Worm (Caenorhabditis elegans) whole organism, young adult: ENCODE data around the gene Y71H2AM.14.
"Not testable (repeated sequence)": the region's sequence is repeated elsewhere in the genome, so short reads cannot be mapped to it uniquely, and the experiment has no call there.

Experiments
- B0019.2 ChIP-seq: fragments of 200-800 bp; sonication (Bioruptor generic); conservative IDR thresholded peaks from 2 replicates; pipeline ENCODE4 v1.3.6; 2022; ENCODE audit warnings: missing genetic modification reagents, missing genetic modification characterization, missing compliant biosample characterization
- F22D6.2 ChIP-seq: sonication (generic microtip); optimal IDR thresholded peaks from 2 replicates; lab custom pipeline; 2016; ENCODE audit warnings: mild to moderate bottlenecking, missing genetic modification characterization, missing compliant biosample characterization
- F39B2.1 ChIP-seq: fragments of 200-800 bp; sonication (Bioruptor generic); IDR thresholded peaks from 2 replicates; pipeline ENCODE4 v1.3.6; 2022; ENCODE audit warnings: missing genetic modification reagents, missing genetic modification characterization, missing compliant biosample characterization
- F55B11.4 ChIP-seq: sonication (generic microtip); optimal IDR thresholded peaks from 2 replicates; lab custom pipeline; 2016; ENCODE audit warnings: missing compliant biosample characterization, missing genetic modification characterization, borderline replicate concordance; ENCODE audit not compliant: insufficient read depth
- F57A8.1 ChIP-seq: fragments of 200-800 bp; sonication (Bioruptor generic); optimal IDR thresholded peaks from 2 replicates; lab custom pipeline; 2018; ENCODE audit warnings: mild to moderate bottlenecking, missing genetic modification characterization, moderate library complexity, missing compliant biosample characterization
- Y79H2A.3 ChIP-seq: fragments of 200-800 bp; sonication (Bioruptor generic); conservative IDR thresholded peaks from 2 replicates; pipeline ENCODE4 v1.3.6; 2022; ENCODE audit warnings: missing genetic modification reagents, missing genetic modification characterization, missing compliant biosample characterization
- aptf-2 ChIP-seq: fragments of 200-800 bp; sonication (Bioruptor generic); conservative IDR thresholded peaks from 2 replicates; pipeline ENCODE4 v1.3.6; 2022; ENCODE audit warnings: missing genetic modification reagents, missing genetic modification characterization, missing compliant biosample characterization
- attf-6 ChIP-seq: fragments of 200-800 bp; sonication (Bioruptor generic); IDR thresholded peaks from 2 replicates; pipeline ENCODE4 v1.3.6; 2022; ENCODE audit warnings: missing genetic modification reagents, missing genetic modification characterization, missing compliant biosample characterization
- ceh-100 ChIP-seq: fragments of 200-800 bp; sonication (Bioruptor generic); IDR thresholded peaks from 2 replicates; pipeline ENCODE4 v1.3.6; 2022; ENCODE audit warnings: missing genetic modification reagents, missing genetic modification characterization, missing compliant biosample characterization
- ceh-27 ChIP-seq: fragments of 200-800 bp; sonication (Bioruptor generic); optimal IDR thresholded peaks from 2 replicates; lab custom pipeline; 2018; ENCODE audit warnings: mild to moderate bottlenecking, missing genetic modification characterization, moderate library complexity, missing compliant biosample characterization
- ceh-79 ChIP-seq: sonication (generic microtip); optimal IDR thresholded peaks from 2 replicates; lab custom pipeline; 2017; ENCODE audit warnings: mild to moderate bottlenecking, missing genetic modification characterization, missing compliant biosample characterization
- dpl-1 ChIP-seq: fragments of 150-350 bp; optimal IDR thresholded peaks from 2 replicates; lab custom pipeline; 2014; ENCODE audit warnings: missing biosample characterization, missing genetic modification reagents, missing genetic modification characterization
- ekl-4 ChIP-seq: fragments of 200-800 bp; sonication (Bioruptor generic); IDR thresholded peaks from 2 replicates; pipeline ENCODE4 v1.3.6; 2022; ENCODE audit warnings: missing genetic modification reagents, missing genetic modification characterization, missing compliant biosample characterization
- gei-17 ChIP-seq: fragments of 200-800 bp; sonication (Bioruptor generic); optimal IDR thresholded peaks from 2 replicates; lab custom pipeline; 2018; ENCODE audit warnings: mild to moderate bottlenecking, missing genetic modification characterization, missing compliant biosample characterization
- hmg-20 ChIP-seq: fragments of 200-800 bp; sonication (Bioruptor generic); IDR thresholded peaks from 2 replicates; pipeline ENCODE4 v1.3.6; 2022; ENCODE audit warnings: missing genetic modification reagents, missing genetic modification characterization, missing compliant biosample characterization
- hsf-1 ChIP-seq: fragments of 200-800 bp; sonication (Bioruptor generic); IDR thresholded peaks from 2 replicates; pipeline ENCODE4 v1.3.6; 2022; ENCODE audit warnings: missing genetic modification reagents, missing genetic modification characterization, missing compliant biosample characterization
- let-607 ChIP-seq, 2 experiments: fragments of 200-800 bp in 1 of 2; sonication (Bioruptor generic) in 1 of 2; sonication (generic microtip) in 1 of 2; optimal IDR thresholded peaks; 2 replicates each; lab custom pipeline; 2016 to 2018; ENCODE audit warnings: mild to moderate bottlenecking in 2 of 2, missing compliant biosample characterization in 2 of 2, missing genetic modification characterization in 2 of 2, moderate library complexity in 2 of 2, missing genotype in 1 of 2
- lin-54 ChIP-seq: fragments of 200-800 bp; sonication (Bioruptor generic); optimal IDR thresholded peaks from 2 replicates; lab custom pipeline; 2018; ENCODE audit warnings: mild to moderate bottlenecking, missing genetic modification characterization, missing compliant biosample characterization
- lsl-1 ChIP-seq: fragments of 200-800 bp; sonication (Bioruptor generic); optimal IDR thresholded peaks from 2 replicates; lab custom pipeline; 2018; ENCODE audit warnings: mild to moderate bottlenecking, missing genetic modification characterization, moderate library complexity, missing compliant biosample characterization
- madf-10 ChIP-seq: sonication (generic microtip); optimal IDR thresholded peaks from 2 replicates; lab custom pipeline; 2016; ENCODE audit warnings: mild to moderate bottlenecking, missing genetic modification characterization, missing compliant biosample characterization
- madf-3 ChIP-seq: fragments of 200-800 bp; sonication (Bioruptor generic); IDR thresholded peaks from 2 replicates; pipeline ENCODE4 v1.3.6; 2022; ENCODE audit warnings: missing genetic modification reagents, missing genetic modification characterization, missing compliant biosample characterization
- madf-6 ChIP-seq: fragments of 200-800 bp; sonication (Bioruptor generic); IDR thresholded peaks from 2 replicates; pipeline ENCODE4 v1.3.6; 2022; ENCODE audit warnings: missing genetic modification reagents, missing genetic modification characterization, missing compliant biosample characterization
- mcd-1 ChIP-seq: fragments of 200-800 bp; sonication (Bioruptor generic); IDR thresholded peaks from 2 replicates; pipeline ENCODE4 v1.3.6; 2022; ENCODE audit warnings: missing genetic modification reagents, missing genetic modification characterization, missing compliant biosample characterization
- mel-28 ChIP-seq: sonication (generic microtip); optimal IDR thresholded peaks from 2 replicates; lab custom pipeline; 2016; ENCODE audit warnings: borderline replicate concordance, mild to moderate bottlenecking, missing genetic modification characterization, missing compliant biosample characterization
- nfya-1 ChIP-seq: sonication (generic microtip); optimal IDR thresholded peaks from 2 replicates; lab custom pipeline; 2017; ENCODE audit warnings: antibody characterized with exemption, missing compliant biosample characterization, missing genetic modification characterization, borderline replicate concordance; ENCODE audit not compliant: insufficient read depth
- nhr-27 ChIP-seq: fragments of 200-800 bp; sonication (Bioruptor generic); optimal IDR thresholded peaks from 2 replicates; lab custom pipeline; 2018; ENCODE audit warnings: mild to moderate bottlenecking, missing genetic modification characterization, moderate library complexity, missing compliant biosample characterization
- rpc-1 ChIP-seq, 2 experiments: fragments of 150-350 bp in 1 of 2; sonication (generic microtip) in 1 of 2; optimal IDR thresholded peaks; 2 replicates each; lab custom pipeline; 2014 to 2018; ENCODE audit warnings: missing biosample characterization in 1 of 2, missing genetic modification characterization in 1 of 2, missing genetic modification reagents in 1 of 2, missing genotype in 1 of 2
- sea-2 ChIP-seq: fragments of 200-800 bp; sonication (Bioruptor generic); IDR thresholded peaks from 2 replicates; pipeline ENCODE4 v1.3.6; 2022; ENCODE audit warnings: missing genetic modification characterization, missing compliant biosample characterization
- somi-1 ChIP-seq: fragments of 200-800 bp; sonication (Bioruptor generic); optimal IDR thresholded peaks from 2 replicates; lab custom pipeline; 2018; ENCODE audit warnings: mild to moderate bottlenecking, missing genetic modification characterization, missing compliant biosample characterization
- sptf-2 ChIP-seq: fragments of 200-800 bp; sonication (Bioruptor generic); optimal IDR thresholded peaks from 2 replicates; lab custom pipeline; 2018; ENCODE audit warnings: mild to moderate bottlenecking, missing genetic modification characterization, missing compliant biosample characterization
- tbp1 ChIP-seq: fragments of 200-800 bp; sonication (Bioruptor generic); optimal IDR thresholded peaks from 2 replicates; lab custom pipeline; 2018; ENCODE audit warnings: mild to moderate bottlenecking, missing genetic modification characterization, missing compliant biosample characterization
- tlf-1 ChIP-seq: fragments of 200-800 bp; sonication (Bioruptor generic); optimal IDR thresholded peaks from 2 replicates; lab custom pipeline; 2018; ENCODE audit warnings: mild to moderate bottlenecking, missing genetic modification characterization, missing compliant biosample characterization
- unc-62 ChIP-seq: fragments of 150-350 bp; optimal IDR thresholded peaks from 2 replicates; lab custom pipeline; 2014; ENCODE audit warnings: missing biosample characterization, missing genetic modification reagents, missing genetic modification characterization
- ztf-25 ChIP-seq: fragments of 200-800 bp; sonication (Bioruptor generic); IDR thresholded peaks from 2 replicates; pipeline ENCODE4 v1.3.6; 2022; ENCODE audit warnings: missing genetic modification reagents, missing genetic modification characterization, missing compliant biosample characterization

Gene Y71H2AM.14

DNA sequence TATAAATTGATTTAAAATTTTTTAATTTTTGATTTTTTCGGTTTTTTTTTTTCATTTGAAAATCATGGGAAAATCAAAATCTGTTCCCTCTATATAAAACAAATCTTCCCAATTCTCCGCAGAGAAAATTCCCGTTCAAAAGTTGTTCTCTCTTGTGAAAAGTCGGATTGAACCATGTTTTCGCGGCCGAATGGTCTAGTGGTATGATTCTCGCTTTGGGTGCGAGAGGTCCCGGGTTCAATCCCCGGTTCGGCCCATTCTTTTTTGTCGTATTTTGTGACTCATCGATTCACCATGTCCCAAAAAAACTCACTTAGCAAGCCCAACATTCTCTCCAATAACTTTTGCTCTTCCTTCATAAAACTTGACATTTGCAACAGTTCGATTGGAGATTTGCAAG, 34.9 kb downstream of the Y71H2AM.14 start (continued):
- TF ChIP-seq nhr-27 (no peak), ztf-25 (GFP tag; lab: Robert Waterston, UW) (0 out of 2 replicates have a peak, but pooled peaks have one; percentile 64), F22D6.2 (tag; lab: Kevin White, UChicago) (no peak), lin-54 (GFP tag; lab: Kevin White, UChicago) (peak; percentile 1), B0019.2 (GFP tag; lab: Robert Waterston, UW) (no peak), ekl-4 (GFP tag; lab: Robert Waterston, UW) (no peak)

DNA sequence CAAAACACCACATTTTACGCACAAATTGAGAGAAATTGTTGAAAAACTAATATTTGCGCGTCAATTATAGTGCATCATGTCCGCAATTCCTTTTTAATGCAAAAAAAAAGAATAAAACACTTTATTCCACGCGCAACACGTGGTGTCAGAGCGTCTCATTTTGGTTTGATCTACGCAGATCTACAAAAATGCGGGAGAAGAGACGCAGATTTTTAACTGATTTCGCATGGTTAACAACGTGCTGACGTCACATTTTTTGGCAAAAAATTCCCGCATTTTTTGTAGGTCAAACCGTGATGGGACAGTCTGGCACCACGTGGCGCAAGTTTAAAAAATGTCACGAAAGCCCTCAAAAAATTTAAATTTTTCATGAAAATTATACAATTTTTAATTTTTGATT, 36.2 kb downstream of the Y71H2AM.14 start:
- TF ChIP-seq ceh-79 (no peak), tbp1 (GFP tag; lab: Kevin White, UChicago) (no peak), madf-6 (peak; percentile 58), Y79H2A.3 (no peak), ceh-27 (GFP tag; lab: Kevin White, UChicago) (no peak), rpc-1 (optimal IDR thresholded peaks at IDR 0.05; lab: Kevin White, UChicago) (no peak), rpc-1 (tag; optimal IDR thresholded peaks at IDR 0.05; lab: Kevin White, UChicago) (no peak), mcd-1 (no peak)

DNA sequence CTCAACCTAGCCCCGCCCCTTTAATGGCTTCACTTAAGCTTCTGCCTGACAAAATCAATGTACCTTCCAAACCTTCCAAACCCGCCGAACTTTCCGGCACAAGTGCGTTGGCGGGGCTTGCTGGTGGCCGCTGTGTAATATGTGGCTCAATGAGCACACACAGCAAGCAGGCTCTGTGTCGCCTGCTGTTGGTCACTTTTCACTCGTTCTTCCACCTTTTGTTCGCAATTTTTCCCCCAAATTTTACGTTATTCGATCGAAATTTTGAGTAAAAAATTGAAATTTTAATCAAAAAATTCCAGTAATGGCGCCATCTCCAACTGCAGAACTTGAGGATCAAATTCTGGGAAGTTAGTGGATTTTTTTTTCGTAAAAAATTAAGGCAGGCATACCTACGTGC, 45.8 kb downstream of the Y71H2AM.14 start, which contains the start of gene set-27:
Gene set-27 (plus strand): TSS at position 301 of the 400 bp plus-strand sequence.
- TF ChIP-seq gei-17 (GFP tag; lab: Kevin White, UChicago) (no peak), F55B11.4 (no peak), madf-10 (tag; lab: Kevin White, UChicago) (no peak), F57A8.1 (GFP tag; lab: Kevin White, UChicago) (no peak), nfya-1 (no peak), lsl-1 (GFP tag; lab: Kevin White, UChicago) (no peak), F39B2.1 (GFP tag; lab: Robert Waterston, UW) (no peak), tlf-1 (GFP tag; lab: Kevin White, UChicago) (no peak), mel-28 (tag; lab: Kevin White, UChicago) (no peak), attf-6 (no peak), sea-2 (GFP tag; lab: Robert Waterston, UW) (no peak), hmg-20 (GFP tag; lab: Robert Waterston, UW) (no peak), sptf-2 (GFP tag; lab: Kevin White, UChicago) (no peak), lin-54 (GFP tag; lab: Kevin White, UChicago) (no peak), let-607 (tag; optimal IDR thresholded peaks at IDR 0.05; lab: Kevin White, UChicago) (no peak), madf-3 (GFP tag; lab: Robert Waterston, UW) (no peak), ceh-100 (GFP tag; lab: Robert Waterston, UW) (no peak), dpl-1 (GFP tag; lab: Kevin White, UChicago) (no peak), aptf-2 (GFP tag; lab: Robert Waterston, UW) (no peak), ekl-4 (GFP tag; lab: Robert Waterston, UW) (no peak)

DNA sequence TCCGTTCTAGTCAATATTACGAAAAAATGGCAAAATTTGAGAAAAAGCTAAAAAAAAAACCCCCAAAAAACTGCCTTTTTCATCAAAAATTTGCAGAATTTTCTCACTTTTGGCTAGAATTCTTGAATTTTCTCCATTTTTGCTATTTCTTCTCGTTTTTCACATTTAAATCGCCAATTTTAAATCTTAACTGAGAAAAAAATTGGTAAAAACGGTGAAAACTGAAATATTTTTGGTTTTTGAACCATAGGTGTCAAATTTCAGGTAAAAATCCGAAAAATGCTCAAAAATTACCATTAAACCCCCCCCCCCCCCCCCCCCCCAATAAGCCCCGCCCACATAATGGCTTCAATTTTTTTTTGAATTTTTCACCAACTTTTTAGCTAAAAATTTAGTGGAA, 47.1 kb downstream of the Y71H2AM.14 start, which contains the start of gene cox-6B:
Gene cox-6B (plus strand): TSS at position 301 of the 400 bp plus-strand sequence.
- TF ChIP-seq hsf-1 (GFP tag; lab: Robert Waterston, UW); unc-62 (GFP tag; lab: Kevin White, UChicago); somi-1: not testable (repeated sequence)
